Worm (Caenorhabditis elegans): Measurements from ENCODE around the gene scl-6.

The scl-6 gene

ce11 chrIV:13028746-13029673 is 39.5 kb upstream of the scl-6 start (continued):
- TF ChIP-seq dpl-1 (GFP tag; optimal IDR thresholded peaks at IDR 0.05), result peak; percentile 49

ce11 chrIV:13029674-13030466 is 38.7 kb upstream of the scl-6 start:
- TF ChIP-seq cebp-2 (GFP tag; IDR thresholded peaks at IDR 0.05), result 0 out of 2 replicates have a peak, but pooled peaks have one; percentile 59
- no peak for TF ChIP-seq bed-2 (GFP tag; IDR thresholded peaks at IDR 0.05)
- no peak for TF ChIP-seq atf-7 (tag; optimal IDR thresholded peaks at IDR 0.05)
- peak; percentile 36; the same call in 1 of the 2 replicates for TF ChIP-seq B0336.3 (GFP tag; IDR thresholded peaks at IDR 0.05)
- TF ChIP-seq zfh-2 (GFP tag; conservative IDR thresholded peaks at IDR 0.05), result peak; percentile 65
- no peak for TF ChIP-seq hlh-26 (GFP tag; conservative IDR thresholded peaks at IDR 0.05)
- TF ChIP-seq mel-28 (tag; optimal IDR thresholded peaks at IDR 0.05; ENCODE audit: borderline replicate concordance), result no peak

ce11 chrIV:13030467-13031299 is 37.9 kb upstream of the scl-6 start:
- TF ChIP-seq ztf-3 (GFP tag; optimal IDR thresholded peaks at IDR 0.05) (no peak), zfh-2 (GFP tag; conservative IDR thresholded peaks at IDR 0.05) (peak; percentile 38; the same call in 1 of the 2 replicates), F55B11.4 (tag; optimal IDR thresholded peaks at IDR 0.05; ENCODE audit: borderline replicate concordance, insufficient read depth) (no peak), T26A5.8 (tag; optimal IDR thresholded peaks at IDR 0.05) (no peak), Y53G8AR.9 (GFP tag; conservative IDR thresholded peaks at IDR 0.05) (0 out of 2 replicates have a peak, but pooled peaks have one; percentile 20), madf-6 (GFP tag; IDR thresholded peaks at IDR 0.05) (0 out of 2 replicates have a peak, but pooled peaks have one; percentile 9), ztf-18 (tag; optimal IDR thresholded peaks at IDR 0.05) (peak; percentile 2)

- TF ChIP-seq nhr-80 (tag; optimal IDR thresholded peaks at IDR 0.05) (peak; percentile 29), cebp-1 (GFP tag; IDR thresholded peaks at IDR 0.05) (no peak), cebp-1 (tag; optimal IDR thresholded peaks at IDR 0.05) (peak; percentile 4), egl-18 (GFP tag; IDR thresholded peaks at IDR 0.05) (no peak), F22D6.2 (tag; optimal IDR thresholded peaks at IDR 0.05) (no peak)
Observed at ce11 chrIV:13032153-13032552, 36.4 kb upstream of the scl-6 start.

- 0 out of 2 replicates have a peak, but pooled peaks have one; percentile 86 for TF ChIP-seq cebp-2 (GFP tag; IDR thresholded peaks at IDR 0.05)
- TF ChIP-seq egl-18 (GFP tag; IDR thresholded peaks at IDR 0.05), result 0 out of 2 replicates have a peak, but pooled peaks have one; percentile 47
- TF ChIP-seq madf-3 (GFP tag; IDR thresholded peaks at IDR 0.05), result 0 out of 2 replicates have a peak, but pooled peaks have one; percentile 30
- peak; percentile 65 for TF ChIP-seq zfh-2 (GFP tag; conservative IDR thresholded peaks at IDR 0.05)
- TF ChIP-seq hsf-1 (GFP tag; IDR thresholded peaks at IDR 0.05), result no peak
- TF ChIP-seq attf-3 (GFP tag; conservative IDR thresholded peaks at IDR 0.05), result no peak
- TF ChIP-seq K12H6.12 (tag; optimal IDR thresholded peaks at IDR 0.05), result no peak
- peak; percentile 25 for TF ChIP-seq F52B5.7 (tag; optimal IDR thresholded peaks at IDR 0.05)
Observed at ce11 chrIV:13033516-13033915, 35.0 kb upstream of the scl-6 start.

- TF ChIP-seq attf-6 (GFP tag; IDR thresholded peaks at IDR 0.05) (0 out of 2 replicates have a peak, but pooled peaks have one; percentile 20), ztf-26 (tag; optimal IDR thresholded peaks at IDR 0.05) (no peak), zim-3 (tag; optimal IDR thresholded peaks at IDR 0.05) (no peak), B0336.3 (GFP tag; IDR thresholded peaks at IDR 0.05) (peak; percentile 40; the same call in 1 of the 2 replicates), rcor-1 (GFP tag; IDR thresholded peaks at IDR 0.05) (no peak), ztf-18 (tag; optimal IDR thresholded peaks at IDR 0.05) (no peak), aptf-2 (GFP tag; conservative IDR thresholded peaks at IDR 0.05) (no peak), hrde-1 (tag; optimal IDR thresholded peaks at IDR 0.05; ENCODE audit: borderline replicate concordance) (peak; percentile 37), C17E4.6 (GFP tag; IDR thresholded peaks at IDR 0.05) (no peak), F49E8.2 (tag; optimal IDR thresholded peaks at IDR 0.05; ENCODE audit: insufficient read depth) (peak; percentile 11), cebp-1 (GFP tag; IDR thresholded peaks at IDR 0.05) (no peak), cebp-1 (tag; optimal IDR thresholded peaks at IDR 0.05) (peak; percentile 14), athp-1 (tag; optimal IDR thresholded peaks at IDR 0.05) (peak; percentile 40), madf-3 (GFP tag; IDR thresholded peaks at IDR 0.05) (0 out of 2 replicates have a peak, but pooled peaks have one; percentile 32), ztf-25 (GFP tag; IDR thresholded peaks at IDR 0.05) (no peak)
Observed at ce11 chrIV:13035302-13035701, 33.2 kb upstream of the scl-6 start.

Data from whole organism, young adult.